Worm (Caenorhabditis elegans) whole organism, early embryonic: ENCODE measurements around the gene C27F2.7.

Source experiments
- F13C5.2 ChIP-seq: sonication (generic microtip); optimal IDR thresholded peaks from 2 replicates; lab custom pipeline; 2017; ENCODE audit warnings: mild to moderate bottlenecking, missing genetic modification characterization, inconsistent platforms, missing compliant biosample characterization
- ama-1 ChIP-seq: fragments of 150-350 bp; optimal IDR thresholded peaks from 2 replicates; lab custom pipeline; 2014
- ceh-13 ChIP-seq: fragments of 200-800 bp; sonication (Bioruptor generic); optimal IDR thresholded peaks from 2 replicates; lab custom pipeline; 2018; ENCODE audit warnings: mild to moderate bottlenecking, missing genetic modification characterization, missing compliant biosample characterization
- ceh-36 ChIP-seq: sonication (generic microtip); optimal IDR thresholded peaks from 2 replicates; lab custom pipeline; 2016; ENCODE audit warnings: missing genetic modification characterization, inconsistent platforms, missing compliant biosample characterization
- ets-7 ChIP-seq: sonication (generic microtip); optimal IDR thresholded peaks from 2 replicates; lab custom pipeline; 2016; ENCODE audit warnings: missing genotype, missing genetic modification characterization, missing compliant biosample characterization
- flt-1 ChIP-seq: fragments of 200-800 bp; sonication (Bioruptor generic); IDR thresholded peaks from 2 replicates; pipeline ENCODE4 v1.3.6; 2022; ENCODE audit warnings: missing genetic modification characterization, missing compliant biosample characterization
- hmbx-1 ChIP-seq: sonication (generic microtip); optimal IDR thresholded peaks from 2 replicates; lab custom pipeline; 2016; ENCODE audit warnings: mild to moderate bottlenecking, missing genetic modification characterization, missing compliant biosample characterization
- hnd-1 ChIP-seq: sonication (generic microtip); optimal IDR thresholded peaks from 2 replicates; lab custom pipeline; 2016; ENCODE audit warnings: missing genetic modification characterization, missing compliant biosample characterization
- scrt-1 ChIP-seq: fragments of 200-800 bp; sonication (Bioruptor generic); IDR thresholded peaks from 2 replicates; pipeline ENCODE4 v1.3.6; 2022; ENCODE audit warnings: missing genetic modification characterization, missing compliant biosample characterization
- sea-1 ChIP-seq: fragments of 200-800 bp; sonication (Bioruptor generic); conservative IDR thresholded peaks from 2 replicates; pipeline ENCODE4 v1.3.6; 2022; ENCODE audit warnings: missing genetic modification characterization, missing compliant biosample characterization
- tbx-11 ChIP-seq: fragments of 200-800 bp; sonication (Bioruptor generic); IDR thresholded peaks from 2 replicates; pipeline ENCODE4 v1.3.6; 2022; ENCODE audit warnings: missing genetic modification characterization, missing compliant biosample characterization
- tra-4 ChIP-seq: sonication (generic microtip); optimal IDR thresholded peaks from 2 replicates; lab custom pipeline; 2017; ENCODE audit warnings: missing genetic modification characterization, missing compliant biosample characterization

DNA sequence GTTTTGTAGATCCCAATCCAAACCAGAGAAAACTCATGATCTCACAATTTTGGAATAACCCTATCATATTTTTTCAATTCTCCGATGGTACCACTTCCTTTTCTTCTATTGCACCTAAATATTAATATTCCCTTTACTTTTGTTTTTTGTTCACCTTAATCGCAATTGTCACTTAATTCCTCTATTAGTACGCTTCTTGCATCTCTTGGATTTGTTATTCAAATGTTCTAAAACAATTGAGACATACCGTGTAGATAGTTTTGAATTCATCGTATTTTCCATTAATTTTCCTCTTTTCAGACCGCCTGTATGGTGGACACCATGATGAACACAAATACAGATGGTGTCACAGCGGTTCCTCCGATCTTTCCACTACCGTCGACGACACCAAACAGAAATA is 32.5 kb downstream of the C27F2.7 start, which contains the start of gene flh-2:
- TF ChIP-seq hmbx-1 (tag; lab: Kevin White, UChicago) (no peak), ama-1 (lab: Kevin White, UChicago) (no peak), ets-7 (tag; lab: Kevin White, UChicago) (no peak), F13C5.2 (tag; lab: Kevin White, UChicago) (no peak), flt-1 (GFP tag; lab: Robert Waterston, UW) (no peak), sea-1 (GFP tag; lab: Robert Waterston, UW) (no peak), ceh-36 (tag; lab: Kevin White, UChicago) (no peak), hnd-1 (tag; lab: Kevin White, UChicago) (no peak), ceh-13 (no peak), scrt-1 (GFP tag; lab: Robert Waterston, UW) (no peak), tra-4 (tag; lab: Kevin White, UChicago) (no peak), tbx-11 (GFP tag; lab: Robert Waterston, UW) (no peak)
